Fruit fly (Drosophila melanogaster) whole organism, embryonic: Measurements from ENCODE around the gene SdicB.

Experiments
- Meics ChIP-seq: fragments of 200-800 bp; sonication (Bioruptor generic); optimal IDR thresholded peaks from 2 replicates; lab custom pipeline; 2017; ENCODE audit warnings: missing biosample characterization, mild to moderate bottlenecking, missing genetic modification characterization
- Oli ChIP-seq: fragments of 200-800 bp; sonication (Bioruptor generic); optimal IDR thresholded peaks from 2 replicates; lab custom pipeline; 2018; ENCODE audit warnings: missing biosample characterization, mild to moderate bottlenecking, missing genetic modification characterization, moderate library complexity
- ind ChIP-seq: fragments of 200-800 bp; sonication (Bioruptor generic); optimal IDR thresholded peaks from 3 replicates; lab custom pipeline; 2016; ENCODE audit warnings: missing biosample characterization, missing genetic modification characterization
- row ChIP-seq: fragments of 200-800 bp; sonication (Bioruptor generic); IDR thresholded peaks from 3 replicates; pipeline ENCODE4 v1.3.6; 2022; ENCODE audit warnings: missing biosample characterization, missing genetic modification characterization
- sens ChIP-seq: fragments of 200-800 bp; sonication (Bioruptor generic); peaks from one replicate; lab custom pipeline; 2016; ENCODE audit warnings: missing biosample characterization, missing genetic modification characterization

The SdicB gene

DNA sequence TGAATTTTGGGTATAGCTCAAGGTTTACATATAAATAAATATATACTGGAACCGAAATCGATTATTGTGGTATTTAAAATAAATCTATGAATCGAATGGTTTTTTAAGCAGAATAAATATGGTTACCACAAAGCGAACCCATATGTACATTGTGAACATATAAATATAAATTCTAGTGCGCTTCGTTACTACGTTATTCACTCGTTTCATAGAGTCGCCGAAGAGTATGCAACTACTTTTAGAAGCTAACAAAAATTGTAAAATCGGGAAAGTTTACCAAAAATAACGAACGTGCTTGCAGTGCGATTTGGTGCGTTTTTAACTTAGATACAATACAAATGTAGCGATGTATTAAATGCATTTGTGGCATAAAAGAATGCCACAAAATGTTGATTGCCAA, 53.5 kb downstream of the SdicB start:
- TF ChIP-seq row (GFP tag; lab: Robert Waterston, UW) = no peak
- TF ChIP-seq ind = no peak
- TF ChIP-seq sens (GFP tag; lab: Kevin White, UChicago) = peak; percentile 4
- TF ChIP-seq Meics (GFP tag; lab: Kevin White, UChicago) = peak; percentile 91
- no peak for TF ChIP-seq Oli (tag; lab: Kevin White, UChicago)
